Worm (Caenorhabditis elegans): Measurements from ENCODE around the gene F41C6.7.
A peak's percentile ranks its signal among the peaks of the same experiment; 100 is the strongest.
"Not testable (repeated sequence)": the region's sequence is repeated elsewhere in the genome, so short reads cannot be mapped to it uniquely, and the experiment has no call there.

F41C6.7 gene

DNA sequence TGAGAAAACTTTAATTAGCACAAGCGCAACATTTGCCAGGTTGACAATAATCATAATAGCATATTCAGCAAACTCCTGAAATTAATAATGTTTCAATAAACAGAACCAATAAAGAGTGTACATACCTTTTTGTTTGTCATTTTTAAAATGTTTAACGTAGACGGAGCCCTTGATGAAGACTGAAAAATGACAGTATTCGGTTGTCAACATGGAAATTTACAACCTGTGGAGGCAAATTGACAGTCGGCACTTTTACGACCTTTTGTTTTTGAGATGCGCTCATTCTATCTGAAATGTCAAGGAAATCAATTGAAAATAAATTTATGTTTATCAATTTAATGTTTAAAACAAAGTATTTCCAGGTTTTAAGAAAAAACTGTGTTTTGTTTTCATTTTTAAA lies 638 bp downstream of the F41C6.7 start:
- TF ChIP-seq dpl-1 (GFP tag; optimal IDR thresholded peaks at IDR 0.05), result no peak

DNA sequence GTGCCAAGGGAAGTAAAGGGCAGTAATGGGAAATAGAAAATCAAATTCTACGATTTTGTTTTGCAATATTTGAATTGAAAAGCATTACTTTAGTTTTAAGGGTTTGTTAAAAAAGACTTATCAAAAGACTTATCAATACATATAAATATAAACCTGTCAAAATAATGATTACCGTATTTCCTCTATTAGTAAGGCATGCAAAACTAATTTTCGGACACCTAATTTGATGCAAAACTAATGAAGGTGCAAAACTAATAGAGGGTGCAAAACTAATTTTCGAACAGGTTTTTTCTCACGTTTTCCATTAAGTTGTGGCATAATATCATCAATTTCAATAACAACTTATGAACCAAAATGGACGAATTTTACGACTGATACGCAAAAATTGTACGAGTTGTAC lies 3.3 kb downstream of the F41C6.7 start, which contains the start of gene F41C6.6:
TSS of gene F41C6.6 (minus strand) at position 101 of the 400 bp plus-strand sequence.
- TF ChIP-seq tlp-1 (tag; optimal IDR thresholded peaks at IDR 0.05); hlh-17 (GFP tag; optimal IDR thresholded peaks at IDR 0.05; ENCODE audit: borderline replicate concordance); unc-130 (tag; optimal IDR thresholded peaks at IDR 0.05): not testable (repeated sequence)

DNA sequence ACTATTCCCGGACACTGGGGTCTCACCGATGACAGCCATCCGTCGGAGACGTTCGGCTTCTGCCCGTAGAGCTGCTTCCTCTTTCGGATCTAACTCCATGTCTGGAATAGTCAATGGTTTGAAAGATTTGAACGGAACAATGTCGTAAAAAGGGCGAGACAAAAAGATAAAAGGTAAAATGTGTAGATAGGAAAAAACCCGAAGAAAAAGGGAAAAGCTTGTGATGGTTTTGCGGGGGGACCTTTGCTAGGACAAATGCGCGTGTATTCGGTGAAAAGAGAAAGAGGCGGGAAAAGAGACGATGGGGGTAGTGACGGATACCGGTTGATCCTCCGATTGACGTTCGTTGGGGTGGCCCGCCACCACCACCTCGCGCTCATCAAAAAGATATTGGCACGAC lies 7.6 kb downstream of the F41C6.7 start, which contains the start of gene col-173:
TSS of gene col-173 (minus strand) at position 101 of the 400 bp plus-strand sequence.
- TF ChIP-seq sox-4 (tag; optimal IDR thresholded peaks at IDR 0.05) (no peak), efl-1 (optimal IDR thresholded peaks at IDR 0.05) (no peak), efl-1 (GFP tag; optimal IDR thresholded peaks at IDR 0.05 in 1 of 2) (peak in 1 of 2 experiments; percentile 46)

DNA sequence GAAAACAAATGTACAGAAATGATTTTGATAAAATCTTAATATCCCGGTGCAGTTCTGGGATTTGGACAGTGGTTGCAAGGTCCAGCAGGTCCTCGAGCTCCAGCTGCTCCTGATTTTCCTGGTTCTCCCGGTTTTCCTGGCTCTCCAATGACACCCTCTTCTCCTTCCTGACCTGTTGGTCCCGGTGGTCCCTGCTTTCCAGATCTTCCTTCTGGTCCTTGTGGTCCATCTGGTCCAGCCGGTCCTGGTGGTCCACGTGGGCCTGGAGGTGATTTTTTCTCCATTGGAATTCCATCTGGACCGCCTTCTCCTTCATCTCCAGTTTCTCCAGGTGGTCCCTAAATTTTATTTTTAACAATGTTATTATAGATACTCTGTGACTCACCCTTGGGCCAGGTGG lies 9.8 kb downstream of the F41C6.7 start:
- no peak for TF ChIP-seq rnt-1 (tag; optimal IDR thresholded peaks at IDR 0.05)

DNA sequence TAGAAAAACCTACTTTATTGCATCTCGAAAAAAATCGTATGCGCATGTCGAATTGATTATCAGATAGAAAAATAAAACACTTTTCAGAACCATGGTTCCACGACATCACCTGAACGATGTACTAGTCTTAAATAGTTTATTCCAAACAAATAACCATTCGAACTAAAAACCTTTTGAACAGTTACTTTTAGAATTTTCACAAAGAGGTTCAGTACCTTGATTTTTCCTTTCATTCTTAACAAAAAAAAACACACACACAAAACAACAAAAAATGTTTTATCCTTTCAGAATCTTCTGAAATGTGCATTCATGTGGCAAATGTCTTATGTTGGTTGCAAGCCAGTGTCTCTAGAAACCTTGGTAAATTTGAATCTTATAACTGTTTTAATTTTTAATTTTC lies 10.4 kb downstream of the F41C6.7 start, which contains the start of gene F41C6.4:
TSS of gene F41C6.4 (minus strand) at position 101 of the 400 bp plus-strand sequence.
- TF ChIP-seq efl-1 (optimal IDR thresholded peaks at IDR 0.05), result no peak
- TF ChIP-seq efl-1 (GFP tag; optimal IDR thresholded peaks at IDR 0.05 in 1 of 2), result no peak

DNA sequence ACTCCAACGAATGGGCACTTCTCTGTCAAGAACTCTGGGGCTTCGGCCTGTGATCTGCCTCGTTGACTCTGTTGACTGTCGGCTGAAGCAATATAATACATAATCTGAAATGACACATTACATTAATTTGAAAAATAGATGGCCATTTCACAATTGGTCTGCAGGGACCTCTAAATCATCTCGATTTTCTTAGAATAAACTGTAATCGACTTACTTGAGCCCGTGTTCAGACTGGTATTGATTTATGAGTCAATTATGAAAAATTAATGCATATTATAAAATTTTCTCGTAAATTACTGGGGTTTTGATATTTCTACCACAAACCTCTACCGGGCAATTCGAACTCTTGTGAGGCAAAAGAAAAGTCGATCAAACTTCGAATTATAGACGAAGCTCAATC lies 16.4 kb downstream of the F41C6.7 start, which contains the start of gene C53B7.6:
TSS of gene C53B7.6 (minus strand) at position 101 of the 400 bp plus-strand sequence.
- TF ChIP-seq nhr-12 (tag; optimal IDR thresholded peaks at IDR 0.05); ceh-88 (GFP tag; IDR thresholded peaks at IDR 0.05); irx-1 (tag; optimal IDR thresholded peaks at IDR 0.05): not testable (repeated sequence)

DNA sequence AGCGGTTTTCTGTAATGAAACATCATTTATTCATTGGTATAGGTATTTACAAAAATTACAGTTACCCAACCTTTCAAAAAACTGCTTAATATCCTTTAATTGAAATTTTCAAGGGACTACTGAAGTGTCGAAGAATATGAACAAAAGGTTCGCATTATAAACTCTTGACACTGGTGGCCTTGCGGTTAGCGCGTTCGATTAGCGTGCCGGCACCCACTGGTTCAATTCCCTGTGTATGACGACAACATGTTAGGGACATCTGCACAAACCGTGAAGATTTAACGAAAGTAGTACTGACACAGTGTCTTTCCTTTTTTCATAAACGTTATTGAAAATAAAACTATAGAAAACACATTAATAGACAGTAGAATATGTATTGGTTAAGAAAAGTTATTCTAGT lies 17.4 kb downstream of the F41C6.7 start:
- TF ChIP-seq lir-3 (tag; optimal IDR thresholded peaks at IDR 0.05; ENCODE audit: poor library complexity), result peak; percentile 35
- no peak for TF ChIP-seq egl-27 (tag; optimal IDR thresholded peaks at IDR 0.05)
- no peak for TF ChIP-seq Y116A8C.19 (tag; optimal IDR thresholded peaks at IDR 0.05; ENCODE audit: borderline replicate concordance)
- no peak for TF ChIP-seq lin-15B (tag; optimal IDR thresholded peaks at IDR 0.05)
- TF ChIP-seq nhr-76 (tag; optimal IDR thresholded peaks at IDR 0.05), result no peak
- TF ChIP-seq tlp-1 (tag; optimal IDR thresholded peaks at IDR 0.05), result no peak
- no peak for TF ChIP-seq pax-3 (tag; optimal IDR thresholded peaks at IDR 0.05)
- peak; percentile 49 for TF ChIP-seq elt-2 (tag; optimal IDR thresholded peaks at IDR 0.05)
- no peak for TF ChIP-seq alr-1 (tag; optimal IDR thresholded peaks at IDR 0.05; ENCODE audit: borderline replicate concordance)
- TF ChIP-seq dpl-1 (GFP tag; optimal IDR thresholded peaks at IDR 0.05), result peak in 1 of 3 experiments; percentile 11
- peak; percentile 54 for TF ChIP-seq xbp-1 (tag; optimal IDR thresholded peaks at IDR 0.05)
- no peak for TF ChIP-seq pag-3 (tag; optimal IDR thresholded peaks at IDR 0.05; ENCODE audit: borderline replicate concordance, insufficient read depth)
- no peak for TF ChIP-seq unc-30 (tag; optimal IDR thresholded peaks at IDR 0.05)
- TF ChIP-seq aha-1 (tag; optimal IDR thresholded peaks at IDR 0.05), result no peak
- no peak for TF ChIP-seq nhr-28 (tag; optimal IDR thresholded peaks at IDR 0.05)
- TF ChIP-seq ztf-11 (tag; optimal IDR thresholded peaks at IDR 0.05), result peak in 1 of 2 experiments; percentile 8
- TF ChIP-seq nhr-47 (tag; optimal IDR thresholded peaks at IDR 0.05), result peak; percentile 47
- no peak for TF ChIP-seq fkh-8 (tag; optimal IDR thresholded peaks at IDR 0.05)
- peak; percentile 83 for TF ChIP-seq nhr-85 (tag)
- peak; percentile 71 for TF ChIP-seq snu-23 (GFP tag; optimal IDR thresholded peaks at IDR 0.05)
- TF ChIP-seq ztf-4 (tag; optimal IDR thresholded peaks at IDR 0.05), result no peak
- no peak for TF ChIP-seq dsc-1 (tag; optimal IDR thresholded peaks at IDR 0.05)
- no peak for TF ChIP-seq ets-5 (GFP tag; IDR thresholded peaks at IDR 0.05)
- TF ChIP-seq lin-39 (tag; optimal IDR thresholded peaks at IDR 0.05), result no peak
- no peak for TF ChIP-seq lin-13 (GFP tag; optimal IDR thresholded peaks at IDR 0.05)
- TF ChIP-seq swsn-7 (tag; optimal IDR thresholded peaks at IDR 0.05), result peak; percentile 31
- no peak for TF ChIP-seq nhr-11 (tag; optimal IDR thresholded peaks at IDR 0.05)
- 0 out of 2 replicates have a peak, but pooled peaks have one; percentile 33 for TF ChIP-seq ceh-88 (GFP tag; IDR thresholded peaks at IDR 0.05)
- TF ChIP-seq nhr-20 (tag; optimal IDR thresholded peaks at IDR 0.05), result peak; percentile 51
- no peak for TF ChIP-seq vab-15 (tag; optimal IDR thresholded peaks at IDR 0.05)
- no peak for TF ChIP-seq egl-13 (tag; optimal IDR thresholded peaks at IDR 0.05)
- TF ChIP-seq sox-4 (tag; optimal IDR thresholded peaks at IDR 0.05), result no peak
